Fruit fly (Drosophila melanogaster): Measurements from ENCODE around the gene CG31145.

Gene CG31145

dm6 chr3R:23652525-23653108 lies 16.8 kb downstream of the CG31145 start (continued):
- TF ChIP-seq HmgZ (tag; optimal IDR thresholded peaks at IDR 0.05) = peak; percentile 73
- peak; percentile 62 for TF ChIP-seq ash1 (GFP tag; optimal IDR thresholded peaks at IDR 0.05)
- TF ChIP-seq tin (GFP tag; optimal IDR thresholded peaks at IDR 0.05) = no peak
- TF ChIP-seq fd102C (GFP tag; optimal IDR thresholded peaks at IDR 0.05) = no peak
- no peak for TF ChIP-seq toy (GFP tag; IDR thresholded peaks at IDR 0.05)
- no peak for TF ChIP-seq CG14710 (tag; optimal IDR thresholded peaks at IDR 0.05)
- TF ChIP-seq Myb (GFP tag; optimal IDR thresholded peaks at IDR 0.05) = no peak
- no peak for TF ChIP-seq sr (GFP tag; IDR thresholded peaks at IDR 0.05)
- no peak for TF ChIP-seq Rx (GFP tag; IDR thresholded peaks at IDR 0.05)
- TF ChIP-seq Med (GFP tag) = peak; percentile 97
- peak; percentile 32 for TF ChIP-seq exex (tag; optimal IDR thresholded peaks at IDR 0.05)
- TF ChIP-seq h (optimal IDR thresholded peaks at IDR 0.05) = no peak
- peak; percentile 40; the same call in 1 of the 2 replicates for TF ChIP-seq CG32767 (GFP tag; IDR thresholded peaks at IDR 0.05)
- TF ChIP-seq MESR4 (GFP tag; optimal IDR thresholded peaks at IDR 0.05) = no peak
- TF ChIP-seq CG17359 (tag; optimal IDR thresholded peaks at IDR 0.05) = peak; percentile 25
- TF ChIP-seq Meics (GFP tag; optimal IDR thresholded peaks at IDR 0.05) = peak; percentile 88
- peak; percentile 63 for TF ChIP-seq CG9932 (GFP tag; IDR thresholded peaks at IDR 0.05)
- peak; percentile 65 for TF ChIP-seq CG17568 (GFP tag; optimal IDR thresholded peaks at IDR 0.05)
- TF ChIP-seq Max (GFP tag; optimal IDR thresholded peaks at IDR 0.05) = no peak
- TF ChIP-seq luna (GFP tag; optimal IDR thresholded peaks at IDR 0.05) = no peak
- peak; percentile 33; the same call in 2 of the 3 replicates for TF ChIP-seq CG14050 (GFP tag; IDR thresholded peaks at IDR 0.05)
- TF ChIP-seq tx (GFP tag; optimal IDR thresholded peaks at IDR 0.05) = no peak
- peak; percentile 14 for TF ChIP-seq CG11398 (GFP tag; optimal IDR thresholded peaks at IDR 0.05)
- no peak for TF ChIP-seq CG16815 (GFP tag; optimal IDR thresholded peaks at IDR 0.05)
- TF ChIP-seq ham (GFP tag; IDR thresholded peaks at IDR 0.05) = no peak
- TF ChIP-seq fd64A (GFP tag; optimal IDR thresholded peaks at IDR 0.05) = no peak
- TF ChIP-seq CG17829 (tag; optimal IDR thresholded peaks at IDR 0.05) = no peak
- TF ChIP-seq knrl (GFP tag; IDR thresholded peaks at IDR 0.05; ENCODE audit: partially characterized antibody) = no peak
- TF ChIP-seq Nf-YC (tag; optimal IDR thresholded peaks at IDR 0.05) = peak; percentile 34
- no peak for TF ChIP-seq cas (GFP tag; IDR thresholded peaks at IDR 0.05)
- TF ChIP-seq sna (GFP tag; IDR thresholded peaks at IDR 0.05; ENCODE audit: partially characterized antibody) = no peak
- peak; percentile 37 for TF ChIP-seq ems (GFP tag; optimal IDR thresholded peaks at IDR 0.05)
- no peak for TF ChIP-seq CG8765 (GFP tag; IDR thresholded peaks at IDR 0.05)
- no peak for TF ChIP-seq prd (optimal IDR thresholded peaks at IDR 0.05)
- TF ChIP-seq prd (GFP tag; IDR thresholded peaks at IDR 0.05) = no peak; the same call in 2 of the 3 replicates
- peak; percentile 45; the same call in 1 of the 2 replicates for TF ChIP-seq Nf-YA (GFP tag; IDR thresholded peaks at IDR 0.05)
- TF ChIP-seq vvl (GFP tag; IDR thresholded peaks at IDR 0.05) = peak; percentile 48
- TF ChIP-seq H15 (GFP tag; IDR thresholded peaks at IDR 0.05) = no peak
- TF ChIP-seq Hr78 (GFP tag; optimal IDR thresholded peaks at IDR 0.05) = no peak
- TF ChIP-seq CG9727 (GFP tag; optimal IDR thresholded peaks at IDR 0.05) = peak; percentile 55
- TF ChIP-seq Adf1 (GFP tag; IDR thresholded peaks at IDR 0.05) = peak; percentile 40
- no peak for TF ChIP-seq CG2712 (tag; optimal IDR thresholded peaks at IDR 0.05)
- no peak for TF ChIP-seq en (GFP tag; optimal IDR thresholded peaks at IDR 0.05)
- no peak for TF ChIP-seq CG12104 (GFP tag; optimal IDR thresholded peaks at IDR 0.05)
- no peak for TF ChIP-seq kah (GFP tag; optimal IDR thresholded peaks at IDR 0.05)
- 0 out of 2 replicates have a peak, but pooled peaks have one; percentile 16 for TF ChIP-seq ap (GFP tag; IDR thresholded peaks at IDR 0.05)
- no peak for TF ChIP-seq CG33557 (GFP tag; optimal IDR thresholded peaks at IDR 0.05)
- TF ChIP-seq pros (GFP tag; optimal IDR thresholded peaks at IDR 0.05) = no peak
- peak; percentile 19 for TF ChIP-seq CG9437 (GFP tag; optimal IDR thresholded peaks at IDR 0.05)
- TF ChIP-seq CG8944 (GFP tag; optimal IDR thresholded peaks at IDR 0.05) = no peak
- TF ChIP-seq Gsc (GFP tag; IDR thresholded peaks at IDR 0.05) = no peak
- TF ChIP-seq emc (GFP tag; optimal IDR thresholded peaks at IDR 0.05) = peak; percentile 40

Data from whole organism, embryonic.